Fruit fly (Drosophila melanogaster): ENCODE data around the gene CG6621.

CG6621 gene

dm6 chr3R:10872148-10872783 lies 21.1 kb downstream of the CG6621 start, which contains the start of gene Fdh (continued):
- TF ChIP-seq CG7987 (GFP tag; optimal IDR thresholded peaks at IDR 0.05) (peak; percentile 34), CG7963 (GFP tag; IDR thresholded peaks at IDR 0.05; ENCODE audit: partially characterized antibody) (no peak), CG17568 (GFP tag; optimal IDR thresholded peaks at IDR 0.05) (no peak), Vsx1 (GFP tag; optimal IDR thresholded peaks at IDR 0.05) (peak; percentile 38), Hr3 (GFP tag; optimal IDR thresholded peaks at IDR 0.05) (peak; percentile 11), her (GFP tag; optimal IDR thresholded peaks at IDR 0.05) (no peak), D19A (tag; optimal IDR thresholded peaks at IDR 0.05) (peak; percentile 36), psq (GFP tag; optimal IDR thresholded peaks at IDR 0.05) (no peak), tll (GFP tag; optimal IDR thresholded peaks at IDR 0.05) (peak in 1 of 2 experiments; percentile 14), E2f1 (GFP tag; IDR thresholded peaks at IDR 0.05) (peak; percentile 31; the same call in 1 of the 2 replicates), CG10209 (GFP tag; optimal IDR thresholded peaks at IDR 0.05) (peak; percentile 44), fru (optimal IDR thresholded peaks at IDR 0.05) (no peak), CG12219 (GFP tag; optimal IDR thresholded peaks at IDR 0.05) (peak; percentile 45), TFAM (GFP tag; optimal IDR thresholded peaks at IDR 0.05) (no peak), CG1832 (GFP tag; optimal IDR thresholded peaks at IDR 0.05) (no peak), CG6254 (GFP tag; optimal IDR thresholded peaks at IDR 0.05) (peak; percentile 32), CG8089 (GFP tag; optimal IDR thresholded peaks at IDR 0.05) (no peak), chinmo (GFP tag; IDR thresholded peaks at IDR 0.05; ENCODE audit: partially characterized antibody) (no peak), unc-4 (GFP tag; IDR thresholded peaks at IDR 0.05; ENCODE audit: partially characterized antibody) (no peak), Poxn (GFP tag; IDR thresholded peaks at IDR 0.05) (no peak), Xrp1 (GFP tag; IDR thresholded peaks at IDR 0.05) (peak; percentile 69), scrt (GFP tag; optimal IDR thresholded peaks at IDR 0.05) (peak; percentile 14), vnd (GFP tag; IDR thresholded peaks at IDR 0.05; ENCODE audit: partially characterized antibody) (no peak), CG16863 (GFP tag; optimal IDR thresholded peaks at IDR 0.05) (peak; percentile 9), ac (GFP tag; optimal IDR thresholded peaks at IDR 0.05) (no peak), bcd (GFP tag; optimal IDR thresholded peaks at IDR 0.05) (peak; percentile 50), CG1603 (tag; optimal IDR thresholded peaks at IDR 0.05) (peak; percentile 42), CG31365 (tag; optimal IDR thresholded peaks at IDR 0.05) (no peak), CG30403 (GFP tag; optimal IDR thresholded peaks at IDR 0.05) (peak; percentile 69), CG4404 (GFP tag; IDR thresholded peaks at IDR 0.05) (no peak), chm (GFP tag; IDR thresholded peaks at IDR 0.05) (0 out of 2 replicates have a peak, but pooled peaks have one; percentile 35), hb (GFP tag; IDR thresholded peaks at IDR 0.05; ENCODE audit: partially characterized antibody) (no peak), BtbVII (GFP tag; optimal IDR thresholded peaks at IDR 0.05) (peak; percentile 29), bigmax (GFP tag; optimal IDR thresholded peaks at IDR 0.05) (no peak), Rfx (GFP tag; IDR thresholded peaks at IDR 0.05) (peak; percentile 36; the same call in 1 of the 2 replicates), ssp (GFP tag; IDR thresholded peaks at IDR 0.05) (no peak), CG13424 (tag; optimal IDR thresholded peaks at IDR 0.05) (peak; percentile 73), CG33557 (GFP tag; optimal IDR thresholded peaks at IDR 0.05) (peak; percentile 76), p53 (GFP tag; optimal IDR thresholded peaks at IDR 0.05) (no peak), pho (GFP tag; optimal IDR thresholded peaks at IDR 0.05) (no peak), Dll (GFP tag; IDR thresholded peaks at IDR 0.05; ENCODE audit: partially characterized antibody) (no peak), Spps (tag; optimal IDR thresholded peaks at IDR 0.05) (peak; percentile 69), CG12236 (GFP tag; optimal IDR thresholded peaks at IDR 0.05) (no peak), pnt (GFP tag; optimal IDR thresholded peaks at IDR 0.05) (no peak), CG14667 (GFP tag; IDR thresholded peaks at IDR 0.05) (no peak), Eip74EF (GFP tag; optimal IDR thresholded peaks at IDR 0.05) (peak in 1 of 2 experiments; percentile 38), Ptx1 (GFP tag; IDR thresholded peaks at IDR 0.05) (peak; percentile 45), CG10321 (GFP tag; IDR thresholded peaks at IDR 0.05) (no peak), CG32767 (GFP tag; IDR thresholded peaks at IDR 0.05) (0 out of 2 replicates have a peak, but pooled peaks have one; percentile 14)
